Fruit fly (Drosophila melanogaster): ENCODE data around the gene CG8519.

Gene CG8519

DNA sequence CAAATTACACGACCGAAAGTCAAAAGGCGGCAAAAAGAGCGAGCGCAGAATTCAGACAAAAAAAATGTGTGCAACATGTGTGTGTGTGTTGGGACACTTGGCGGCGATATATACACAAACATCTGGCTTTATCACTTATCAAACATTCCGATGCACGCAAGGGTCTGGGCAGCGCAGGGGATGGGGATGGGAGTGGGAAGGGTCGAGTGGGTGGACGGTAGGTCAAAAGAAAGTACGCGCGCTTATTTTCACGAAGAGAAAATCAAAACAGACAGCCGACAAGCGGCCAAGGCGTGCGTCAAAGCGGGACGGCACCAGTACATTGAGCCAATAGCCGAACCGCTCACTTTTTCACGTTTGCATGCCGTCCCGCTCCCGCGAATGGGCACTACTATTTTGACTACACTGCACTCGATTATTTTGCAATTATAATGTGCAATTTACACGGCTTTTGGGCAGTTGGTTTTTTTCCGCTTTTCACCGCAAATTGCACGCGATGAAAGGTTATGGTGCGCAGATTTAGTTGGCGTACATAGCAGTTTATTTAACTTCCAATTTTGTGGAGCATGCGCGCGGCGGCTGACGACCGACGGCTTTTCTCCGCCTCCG, 37.6 kb downstream of the CG8519 start (continued):
- TF ChIP-seq sob (GFP tag; IDR thresholded peaks at IDR 0.05): peak; percentile 46; the same call in 1 of the 2 replicates
- peak; percentile 5 for TF ChIP-seq trem (tag; optimal IDR thresholded peaks at IDR 0.05)
- peak; percentile 44; the same call in 1 of the 2 replicates for TF ChIP-seq E2f2 (GFP tag; IDR thresholded peaks at IDR 0.05)
- TF ChIP-seq CG14014 (GFP tag; IDR thresholded peaks at IDR 0.05): 0 out of 2 replicates have a peak, but pooled peaks have one; percentile 7
- TF ChIP-seq CG18599 (GFP tag; optimal IDR thresholded peaks at IDR 0.05): no peak
- no peak for TF ChIP-seq ap (GFP tag; IDR thresholded peaks at IDR 0.05)
- peak; percentile 65 for TF ChIP-seq ERR (GFP tag; optimal IDR thresholded peaks at IDR 0.05)
- peak; percentile 50 for TF ChIP-seq zf30C (GFP tag; optimal IDR thresholded peaks at IDR 0.05)
- TF ChIP-seq CG10321 (GFP tag; IDR thresholded peaks at IDR 0.05): peak; percentile 100
- TF ChIP-seq prd (optimal IDR thresholded peaks at IDR 0.05): no peak
- TF ChIP-seq prd (GFP tag; IDR thresholded peaks at IDR 0.05): 0 out of 3 replicates have a peak, but pooled peaks have one; percentile 20
- peak; percentile 87 for TF ChIP-seq CG10431 (GFP tag; optimal IDR thresholded peaks at IDR 0.05)
- TF ChIP-seq CG11247 (GFP tag; IDR thresholded peaks at IDR 0.05): no peak
- peak; percentile 41; the same call in 1 of the 3 replicates for TF ChIP-seq Dbx (GFP tag; IDR thresholded peaks at IDR 0.05)
- TF ChIP-seq CG43689 (GFP tag; IDR thresholded peaks at IDR 0.05): no peak
- TF ChIP-seq CG6791 (GFP tag; IDR thresholded peaks at IDR 0.05; ENCODE audit: partially characterized antibody): peak; percentile 65
- TF ChIP-seq PHDP (tag; optimal IDR thresholded peaks at IDR 0.05): no peak
- peak; percentile 12 for TF ChIP-seq CG8924 (tag; optimal IDR thresholded peaks at IDR 0.05)
- no peak for TF ChIP-seq CG11504 (tag; optimal IDR thresholded peaks at IDR 0.05)
- peak; percentile 2 for TF ChIP-seq stwl (tag; optimal IDR thresholded peaks at IDR 0.05)
- peak; percentile 11 for TF ChIP-seq cg (GFP tag; optimal IDR thresholded peaks at IDR 0.05)
- no peak for TF ChIP-seq CG8089 (GFP tag; optimal IDR thresholded peaks at IDR 0.05)
- TF ChIP-seq bigmax (GFP tag; optimal IDR thresholded peaks at IDR 0.05): peak; percentile 3
- TF ChIP-seq sug (tag; optimal IDR thresholded peaks at IDR 0.05): no peak
- TF ChIP-seq kah (GFP tag; optimal IDR thresholded peaks at IDR 0.05): peak; percentile 38
- TF ChIP-seq CG42726 (GFP tag; IDR thresholded peaks at IDR 0.05; ENCODE audit: partially characterized antibody): peak; percentile 28; the same call in 1 of the 2 replicates
- peak; percentile 99 for TF ChIP-seq nerfin-1 (tag; optimal IDR thresholded peaks at IDR 0.05)
- peak; percentile 68 to 72 for TF ChIP-seq tll (GFP tag; optimal IDR thresholded peaks at IDR 0.05)
- TF ChIP-seq scrt (GFP tag; optimal IDR thresholded peaks at IDR 0.05): peak; percentile 59
- peak; percentile 97 for TF ChIP-seq CG8478 (optimal IDR thresholded peaks at IDR 0.05)
- TF ChIP-seq ttk (GFP tag; IDR thresholded peaks at IDR 0.05): peak; percentile 53; the same call in 1 of the 2 replicates
- peak; percentile 97 for TF ChIP-seq CG4617 (GFP tag; optimal IDR thresholded peaks at IDR 0.05; ENCODE audit: borderline replicate concordance)
- TF ChIP-seq Neu2 (GFP tag; optimal IDR thresholded peaks at IDR 0.05; ENCODE audit: borderline replicate concordance): peak; percentile 99
- peak; percentile 36 for TF ChIP-seq pzg (GFP tag; optimal IDR thresholded peaks at IDR 0.05)
- peak; percentile 98 for TF ChIP-seq sd (tag; optimal IDR thresholded peaks at IDR 0.05)
- no peak; the same call in 1 of the 2 replicates for TF ChIP-seq NFAT (GFP tag; IDR thresholded peaks at IDR 0.05)
- peak in 1 of 2 experiments; percentile 99 for TF ChIP-seq Hr78 (GFP tag; optimal IDR thresholded peaks at IDR 0.05)
- peak; percentile 45 for TF ChIP-seq CG17186 (GFP tag; optimal IDR thresholded peaks at IDR 0.05)
- TF ChIP-seq CG10979 (tag; optimal IDR thresholded peaks at IDR 0.05): peak; percentile 13
- peak; percentile 51 for TF ChIP-seq Max (GFP tag; optimal IDR thresholded peaks at IDR 0.05)
- peak; percentile 56 for TF ChIP-seq da (GFP tag; optimal IDR thresholded peaks at IDR 0.05)
- peak; percentile 65 for TF ChIP-seq nmo (GFP tag; optimal IDR thresholded peaks at IDR 0.05)
- no peak for TF ChIP-seq CG4707 (GFP tag; optimal IDR thresholded peaks at IDR 0.05)
- TF ChIP-seq CG7963 (GFP tag; IDR thresholded peaks at IDR 0.05; ENCODE audit: partially characterized antibody): peak; percentile 43; the same call in 1 of the 3 replicates
- peak; percentile 96 for TF ChIP-seq CG15479 (GFP tag; optimal IDR thresholded peaks at IDR 0.05)
- peak; percentile 39; the same call in 1 of the 2 replicates for TF ChIP-seq amos (GFP tag; IDR thresholded peaks at IDR 0.05; ENCODE audit: partially characterized antibody)
- no peak for TF ChIP-seq bcd (GFP tag; optimal IDR thresholded peaks at IDR 0.05)
- TF ChIP-seq dm (GFP tag; optimal IDR thresholded peaks at IDR 0.05): peak; percentile 51

All from whole organism, embryonic.